Worm (Caenorhabditis elegans): ENCODE data around the gene R03H10.2.

DNA sequence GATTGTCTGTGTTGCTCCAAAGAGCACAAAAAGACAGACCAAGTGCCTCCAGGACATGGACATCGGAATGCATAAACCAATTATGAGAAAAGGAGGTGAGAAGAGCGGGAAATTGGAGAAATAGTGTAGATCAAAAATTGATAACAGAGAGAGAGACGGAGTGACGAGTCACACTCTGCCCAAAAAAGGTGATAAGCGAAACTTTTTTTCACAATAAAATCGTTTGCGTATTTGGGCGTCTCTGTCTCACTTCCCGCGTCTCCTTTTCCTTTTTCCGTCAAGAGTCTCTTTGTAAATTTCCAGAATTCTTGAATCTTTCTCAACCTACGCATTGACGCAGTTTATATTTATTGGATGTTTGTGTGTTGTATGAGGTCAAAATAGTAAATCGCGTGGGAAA, 38.6 kb downstream of the R03H10.2 start, which contains the start of gene mth-2:
- TF ChIP-seq ama-1 (optimal IDR thresholded peaks at IDR 0.05), result no peak
- no peak for TF ChIP-seq tra-4 (tag; optimal IDR thresholded peaks at IDR 0.05)
- TF ChIP-seq hmbx-1 (tag; optimal IDR thresholded peaks at IDR 0.05), result no peak
- TF ChIP-seq aly-1 (tag; optimal IDR thresholded peaks at IDR 0.05), result no peak
- TF ChIP-seq flt-1 (GFP tag; IDR thresholded peaks at IDR 0.05), result no peak
- no peak for TF ChIP-seq scrt-1 (GFP tag; IDR thresholded peaks at IDR 0.05)
- no peak for TF ChIP-seq pes-1 (GFP tag; IDR thresholded peaks at IDR 0.05)
- TF ChIP-seq F13C5.2 (tag; optimal IDR thresholded peaks at IDR 0.05), result no peak
